Fruit fly (Drosophila melanogaster) whole organism, embryonic: ENCODE measurements around the gene CG31871.
A peak's percentile ranks its signal among the peaks of the same experiment; 100 is the strongest.

Experiments
- Aef1 ChIP-seq: fragments of 200-800 bp; sonication (Bioruptor generic); IDR thresholded peaks from 3 replicates; pipeline ENCODE4 v1.3.6; 2022; ENCODE audit warnings: missing biosample characterization, missing genetic modification characterization
- Asciz ChIP-seq: fragments of 200-800 bp; sonication (Bioruptor generic); optimal IDR thresholded peaks from 2 replicates; lab custom pipeline; 2017; ENCODE audit warnings: missing biosample characterization, mild to moderate bottlenecking, missing genetic modification characterization, missing genetic modification reagents
- Atf6 ChIP-seq: fragments of 200-800 bp; sonication (Bioruptor generic); IDR thresholded peaks from 2 replicates; pipeline ENCODE4 v1.3.6; 2022; ENCODE audit warnings: missing biosample characterization, missing genetic modification characterization
- CG11696 ChIP-seq: fragments of 200-800 bp; sonication (Bioruptor generic); IDR thresholded peaks from 2 replicates; pipeline ENCODE4 v1.3.6; 2022; ENCODE audit warnings: missing biosample characterization, missing genetic modification characterization
- CG1529 ChIP-seq: fragments of 200-800 bp; sonication (Bioruptor generic); optimal IDR thresholded peaks from 3 replicates; lab custom pipeline; 2018; ENCODE audit warnings: missing biosample characterization, missing genetic modification characterization
- CG17361 ChIP-seq: fragments of 200-800 bp; sonication (Bioruptor generic); IDR thresholded peaks from 3 replicates; pipeline ENCODE4 v1.3.6; 2022; ENCODE audit warnings: missing biosample characterization, missing genetic modification characterization
- CG18011 ChIP-seq: fragments of 200-800 bp; sonication (Bioruptor generic); optimal IDR thresholded peaks from 2 replicates; lab custom pipeline; 2017; ENCODE audit warnings: missing biosample characterization, missing genetic modification characterization, mild to moderate bottlenecking, moderate library complexity, missing genotype
- CG2120 ChIP-seq: fragments of 200-800 bp; sonication (Bioruptor generic); optimal IDR thresholded peaks from 3 replicates; lab custom pipeline; 2016; ENCODE audit warnings: missing biosample characterization, missing genetic modification characterization
- CG2889 ChIP-seq: fragments of 200-800 bp; sonication (Bioruptor generic); IDR thresholded peaks from 3 replicates; pipeline ENCODE4 v1.3.6; 2022; ENCODE audit warnings: missing biosample characterization, missing genetic modification characterization
- CG3847 ChIP-seq: fragments of 200-800 bp; sonication (Bioruptor generic); IDR thresholded peaks from 2 replicates; pipeline ENCODE4 v1.3.6; 2022; ENCODE audit warnings: missing biosample characterization, missing genetic modification characterization
- CG5180 ChIP-seq: fragments of 200-800 bp; sonication (Bioruptor generic); optimal IDR thresholded peaks from 3 replicates; lab custom pipeline; 2017; ENCODE audit warnings: missing biosample characterization, missing genetic modification characterization, mild to moderate bottlenecking, moderate library complexity, missing genetic modification reagents
- CG9797 ChIP-seq: fragments of 200-800 bp; sonication (Bioruptor generic); optimal IDR thresholded peaks from 3 replicates; lab custom pipeline; 2018; ENCODE audit warnings: missing biosample characterization, mild to moderate bottlenecking, missing genetic modification characterization
- CG9932 ChIP-seq: fragments of 200-800 bp; sonication (Bioruptor generic); IDR thresholded peaks from 2 replicates; pipeline ENCODE4 v1.3.6; 2022; ENCODE audit warnings: missing biosample characterization, missing genetic modification characterization
- CHES-1-like ChIP-seq: fragments of 200-800 bp; sonication (Bioruptor generic); optimal IDR thresholded peaks from 2 replicates; lab custom pipeline; 2016; ENCODE audit warnings: missing biosample characterization, missing genetic modification characterization
- CrebB ChIP-seq: fragments of 200-800 bp; sonication (Bioruptor generic); optimal IDR thresholded peaks from 3 replicates; lab custom pipeline; 2018; ENCODE audit warnings: missing biosample characterization, mild to moderate bottlenecking, missing genetic modification characterization
- D19A ChIP-seq: fragments of 200-800 bp; optimal IDR thresholded peaks from 3 replicates; lab custom pipeline; 2019; ENCODE audit warnings: missing biosample characterization, mild to moderate bottlenecking, missing genetic modification characterization, moderate library complexity
- Fer3 ChIP-seq: fragments of 200-800 bp; sonication (Bioruptor generic); optimal IDR thresholded peaks from 2 replicates; lab custom pipeline; 2018; ENCODE audit warnings: missing biosample characterization, mild to moderate bottlenecking, missing genetic modification characterization, moderate library complexity
- Hr3 ChIP-seq: fragments of 200-800 bp; sonication (Bioruptor generic); optimal IDR thresholded peaks from 3 replicates; lab custom pipeline; 2016; ENCODE audit warnings: missing biosample characterization, missing genetic modification characterization
- Hr39 ChIP-seq: fragments of >200 bp; optimal IDR thresholded peaks from 2 replicates; lab custom pipeline; 2017
- Hr51 ChIP-seq, 2 experiments: fragments of 200-800 bp; sonication (Bioruptor generic); optimal IDR thresholded peaks; 2 replicates in 1 of 2; 3 replicates in 1 of 2; lab custom pipeline; 2016 to 2018; ENCODE audit warnings: missing biosample characterization in 2 of 2, missing genetic modification characterization in 2 of 2, mild to moderate bottlenecking in 1 of 2, moderate library complexity in 1 of 2
- Med ChIP-seq: fragments of 200-800 bp; sonication (Bioruptor generic); peaks from one replicate; lab custom pipeline; 2016; ENCODE audit warnings: missing biosample characterization, missing genetic modification characterization, mild to moderate bottlenecking, inconsistent platforms, moderate library complexity
- Meics ChIP-seq: fragments of 200-800 bp; sonication (Bioruptor generic); optimal IDR thresholded peaks from 2 replicates; lab custom pipeline; 2017; ENCODE audit warnings: missing biosample characterization, mild to moderate bottlenecking, missing genetic modification characterization
- Rfx ChIP-seq: fragments of 200-800 bp; sonication (Bioruptor generic); IDR thresholded peaks from 2 replicates; pipeline ENCODE4 v1.3.6; 2022; ENCODE audit warnings: missing biosample characterization, missing genetic modification characterization
- Sin3A ChIP-seq: fragments of >200 bp; optimal IDR thresholded peaks from 2 replicates; lab custom pipeline; 2018
- Six4 ChIP-seq: fragments of 200-800 bp; sonication (Bioruptor generic); optimal IDR thresholded peaks from 2 replicates; lab custom pipeline; 2016; ENCODE audit warnings: missing biosample characterization, missing genetic modification characterization
- Stat92E ChIP-seq, 3 experiments: fragments of >200 bp in 2 of 3; fragments of 200-800 bp in 1 of 3; sonication (Bioruptor generic) in 1 of 3; optimal IDR thresholded peaks; 2 replicates each; lab custom pipeline; 2017 to 2019; ENCODE audit warnings: missing biosample characterization in 3 of 3, missing genetic modification characterization in 3 of 3, mild to moderate bottlenecking in 1 of 3, moderate library complexity in 1 of 3
- Trl ChIP-seq, 3 experiments: fragments of >200 bp in 2 of 3; fragments of 200-800 bp in 1 of 3; sonication (Bioruptor generic) in 1 of 3; optimal IDR thresholded peaks; 2 replicates in 1 of 3; 3 replicates in 2 of 3; lab custom pipeline; 2016 to 2017; ENCODE audit warnings: missing biosample characterization in 1 of 3, missing genetic modification characterization in 1 of 3
- al ChIP-seq: fragments of 200-800 bp; sonication (Bioruptor generic); IDR thresholded peaks from 2 replicates; pipeline ENCODE4 v1.3.6; 2022; ENCODE audit warnings: missing biosample characterization, missing genetic modification characterization
- ase ChIP-seq: fragments of 200-800 bp; sonication (Bioruptor generic); IDR thresholded peaks from 3 replicates; pipeline ENCODE4 v1.3.6; 2022; ENCODE audit warnings: missing biosample characterization, missing genetic modification characterization
- bab2 ChIP-seq: fragments of 200-800 bp; sonication (Bioruptor generic); optimal IDR thresholded peaks from 2 replicates; lab custom pipeline; 2016; ENCODE audit warnings: missing biosample characterization, missing genetic modification characterization
- cad ChIP-seq: fragments of >200 bp; optimal IDR thresholded peaks from 2 replicates; lab custom pipeline; 2017; ENCODE audit warnings: missing biosample characterization, missing genetic modification characterization
- caup ChIP-seq: fragments of 200-800 bp; sonication (Bioruptor generic); optimal IDR thresholded peaks from 3 replicates; lab custom pipeline; 2017; ENCODE audit warnings: missing biosample characterization, mild to moderate bottlenecking, missing genetic modification characterization, moderate library complexity; ENCODE audit not compliant: severe bottlenecking
- disco-r ChIP-seq: fragments of 200-800 bp; sonication (Bioruptor generic); optimal IDR thresholded peaks from 2 replicates; lab custom pipeline; 2016; ENCODE audit warnings: missing biosample characterization, missing genetic modification characterization
- dmrt99B ChIP-seq: fragments of 200-800 bp; sonication (Bioruptor generic); optimal IDR thresholded peaks from 2 replicates; lab custom pipeline; 2018; ENCODE audit warnings: missing biosample characterization, mild to moderate bottlenecking, missing genetic modification characterization, moderate library complexity
- esg ChIP-seq: fragments of 200-800 bp; sonication (Bioruptor generic); conservative IDR thresholded peaks from 2 replicates; pipeline ENCODE4 v1.3.6; 2022; ENCODE audit warnings: missing biosample characterization, missing genetic modification characterization
- fd96Cb ChIP-seq: fragments of 200-800 bp; sonication (Bioruptor generic); optimal IDR thresholded peaks from 2 replicates; lab custom pipeline; 2018; ENCODE audit warnings: missing biosample characterization, mild to moderate bottlenecking, missing genetic modification characterization, moderate library complexity
- gem ChIP-seq: fragments of 200-800 bp; sonication (Bioruptor generic); optimal IDR thresholded peaks from 2 replicates; lab custom pipeline; 2019; ENCODE audit warnings: missing biosample characterization, mild to moderate bottlenecking, missing genetic modification characterization, moderate library complexity
- ind ChIP-seq: fragments of 200-800 bp; sonication (Bioruptor generic); optimal IDR thresholded peaks from 3 replicates; lab custom pipeline; 2016; ENCODE audit warnings: missing biosample characterization, missing genetic modification characterization
- kay ChIP-seq: fragments of 200-800 bp; sonication (Bioruptor generic); optimal IDR thresholded peaks from 2 replicates; lab custom pipeline; 2016; ENCODE audit warnings: missing biosample characterization, missing genetic modification characterization
- ken ChIP-seq: fragments of 200-800 bp; sonication (Bioruptor generic); IDR thresholded peaks from 3 replicates; pipeline ENCODE4 v1.3.6; 2022; ENCODE audit warnings: missing biosample characterization, missing genetic modification characterization
- lab ChIP-seq: fragments of 200-800 bp; sonication (Bioruptor generic); optimal IDR thresholded peaks from 3 replicates; lab custom pipeline; 2017; ENCODE audit warnings: missing biosample characterization, missing genetic modification characterization, mild to moderate bottlenecking, moderate library complexity, missing genetic modification reagents
- onecut ChIP-seq: fragments of 200-800 bp; sonication (Bioruptor generic); IDR thresholded peaks from 2 replicates; pipeline ENCODE4 v1.3.6; 2022; ENCODE audit warnings: missing biosample characterization, missing genetic modification characterization
- p53 ChIP-seq: fragments of 200-800 bp; sonication (Bioruptor generic); optimal IDR thresholded peaks from 2 replicates; lab custom pipeline; 2016; ENCODE audit warnings: missing biosample characterization, missing genetic modification characterization
- pum ChIP-seq: fragments of 200-800 bp; sonication (Bioruptor generic); optimal IDR thresholded peaks from 2 replicates; lab custom pipeline; 2016; ENCODE audit warnings: missing biosample characterization, missing genetic modification characterization
- pzg ChIP-seq: fragments of 200-800 bp; sonication (Bioruptor generic); optimal IDR thresholded peaks from 3 replicates; lab custom pipeline; 2018; ENCODE audit warnings: missing biosample characterization, mild to moderate bottlenecking, missing genetic modification characterization, moderate library complexity
- ranshi ChIP-seq: fragments of 200-800 bp; sonication (Bioruptor generic); IDR thresholded peaks from 2 replicates; pipeline ENCODE4 v1.3.6; 2022; ENCODE audit warnings: missing biosample characterization, missing genetic modification characterization
- sd ChIP-seq: fragments of 200-800 bp; sonication (Bioruptor generic); optimal IDR thresholded peaks from 3 replicates; lab custom pipeline; 2018; ENCODE audit warnings: missing biosample characterization, mild to moderate bottlenecking, missing genetic modification characterization, moderate library complexity
- sens ChIP-seq: fragments of 200-800 bp; sonication (Bioruptor generic); peaks from one replicate; lab custom pipeline; 2016; ENCODE audit warnings: missing biosample characterization, missing genetic modification characterization
- sisA ChIP-seq: fragments of 200-800 bp; sonication (Bioruptor generic); IDR thresholded peaks from 2 replicates; pipeline ENCODE4 v1.3.6; 2022; ENCODE audit warnings: missing biosample characterization, missing genetic modification characterization
- slp2 ChIP-seq: fragments of 200-800 bp; sonication (Bioruptor generic); optimal IDR thresholded peaks from 2 replicates; lab custom pipeline; 2016; ENCODE audit warnings: missing biosample characterization, missing genetic modification characterization
- unc-4 ChIP-seq: fragments of 200-800 bp; sonication (Bioruptor generic); IDR thresholded peaks from 2 replicates; pipeline ENCODE4 v1.3.6; 2022; ENCODE audit warnings: missing biosample characterization, missing genetic modification characterization; ENCODE audit not compliant: partially characterized antibody

The CG31871 gene

DNA sequence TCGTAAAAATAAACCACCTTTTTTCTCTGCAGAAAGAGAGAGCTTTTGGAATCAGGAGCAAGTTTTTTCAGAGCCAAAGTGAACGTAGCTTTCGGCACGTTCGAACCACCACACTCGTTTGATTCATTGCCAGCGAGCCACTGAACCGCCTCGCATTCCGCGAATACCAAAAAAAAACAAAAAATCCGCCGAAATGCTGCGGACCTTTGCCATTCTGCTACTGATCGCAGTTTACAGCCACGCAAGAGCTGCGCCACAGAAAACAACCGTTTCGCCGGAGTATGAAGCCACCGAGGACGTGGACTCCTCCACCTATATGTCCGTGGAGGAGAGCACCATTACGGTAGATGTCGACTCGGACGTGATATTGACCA lies 15.8 kb downstream of the CG31871 start:
- peak; percentile 47 for TF ChIP-seq CG5180 (GFP tag; lab: Kevin White, UChicago)
- TF ChIP-seq sd (tag; lab: Kevin White, UChicago), result peak; percentile 92
- TF ChIP-seq CHES-1-like, result no peak
- 0 out of 3 replicates have a peak, but pooled peaks have one; percentile 0 for TF ChIP-seq Aef1 (GFP tag; lab: Robert Waterston, UW)
- no peak for TF ChIP-seq Sin3A (lab: Kevin White, UChicago)
- TF ChIP-seq CG1529, result no peak
- peak; percentile 28 for TF ChIP-seq sens (GFP tag; lab: Kevin White, UChicago)
- peak in 1 of 2 experiments; percentile 7 for TF ChIP-seq Trl (optimal IDR thresholded peaks at IDR 0.05; lab: Kevin White, UChicago)
- TF ChIP-seq Trl (GFP tag; optimal IDR thresholded peaks at IDR 0.05; lab: Kevin White, UChicago), result no peak
- TF ChIP-seq ken, result 0 out of 3 replicates have a peak, but pooled peaks have one; percentile 33
- TF ChIP-seq Stat92E (GFP tag; optimal IDR thresholded peaks at IDR 0.05; lab: Kevin White, UChicago), result no peak

DNA sequence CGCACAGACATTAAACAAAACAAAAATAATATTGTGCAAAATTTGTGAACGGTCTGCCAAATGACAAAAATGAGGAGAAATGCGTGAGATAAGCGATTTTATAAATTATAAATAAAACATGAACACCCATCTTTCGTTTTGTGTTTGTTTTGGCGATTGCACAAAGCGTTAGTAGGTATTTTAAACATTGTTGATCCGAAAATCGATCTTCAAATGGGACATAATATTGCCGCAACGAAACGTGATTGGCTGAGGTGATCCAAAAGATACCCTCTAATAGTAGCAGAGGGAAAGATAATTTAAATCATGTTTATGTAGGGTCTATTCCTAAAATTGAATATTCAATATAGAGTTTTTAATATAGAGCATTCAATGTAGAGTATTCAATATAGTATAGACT lies 17.7 kb downstream of the CG31871 start:
- TF ChIP-seq dmrt99B, result peak; percentile 12
- peak; percentile 16 for TF ChIP-seq D19A (tag; lab: Kevin White, UChicago)
- no peak for TF ChIP-seq lab
- TF ChIP-seq CG3847 (GFP tag; lab: Robert Waterston, UW), result no peak
- peak; percentile 22; the same call in 1 of the 2 replicates for TF ChIP-seq Rfx
- no peak for TF ChIP-seq CrebB
- TF ChIP-seq Hr51 (GFP tag; optimal IDR thresholded peaks at IDR 0.05; lab: Kevin White, UChicago), result peak in 1 of 2 experiments; percentile 20
- no peak for TF ChIP-seq CG2889 (GFP tag; lab: Robert Waterston, UW)
- peak; percentile 15; the same call in 1 of the 2 replicates for TF ChIP-seq Atf6 (GFP tag; lab: Robert Waterston, UW)
- peak; percentile 47; the same call in 1 of the 2 replicates for TF ChIP-seq CG9932 (GFP tag; lab: Robert Waterston, UW)
- no peak for TF ChIP-seq slp2 (GFP tag; lab: Kevin White, UChicago)
- TF ChIP-seq CG17361, result no peak
- 0 out of 2 replicates have a peak, but pooled peaks have one; percentile 10 for TF ChIP-seq sisA
- no peak for TF ChIP-seq Hr3
- TF ChIP-seq CG9797 (GFP tag; lab: Kevin White, UChicago), result no peak
- no peak for TF ChIP-seq Hr39 (lab: Kevin White, UChicago)
- TF ChIP-seq Asciz, result no peak
- no peak for TF ChIP-seq pum (GFP tag; lab: Kevin White, UChicago)
- no peak for TF ChIP-seq caup (GFP tag; lab: Kevin White, UChicago)
- peak; percentile 15 for TF ChIP-seq CG2120 (GFP tag; lab: Kevin White, UChicago)
- no peak for TF ChIP-seq fd96Cb
- TF ChIP-seq esg, result no peak
- TF ChIP-seq unc-4, result no peak
- TF ChIP-seq ranshi, result no peak
- 0 out of 2 replicates have a peak, but pooled peaks have one; percentile 15 for TF ChIP-seq al (GFP tag; lab: Robert Waterston, UW)
- TF ChIP-seq bab2 (GFP tag; lab: Kevin White, UChicago), result no peak
- no peak for TF ChIP-seq pzg
- no peak for TF ChIP-seq Fer3 (tag; lab: Kevin White, UChicago)
- peak; percentile 6 for TF ChIP-seq kay (GFP tag; lab: Kevin White, UChicago)
- TF ChIP-seq CG18011 (GFP tag; lab: Kevin White, UChicago), result no peak
- no peak for TF ChIP-seq Six4 (GFP tag; lab: Kevin White, UChicago)
- TF ChIP-seq p53 (GFP tag; lab: Kevin White, UChicago), result no peak
- peak; percentile 74 for TF ChIP-seq Med (GFP tag; lab: Kevin White, UChicago)
- TF ChIP-seq gem (tag; lab: Kevin White, UChicago), result peak; percentile 17
- TF ChIP-seq disco-r (GFP tag; lab: Kevin White, UChicago), result no peak
- no peak for TF ChIP-seq ind
- TF ChIP-seq ase, result no peak
- no peak for TF ChIP-seq onecut
- no peak for TF ChIP-seq CG11696 (GFP tag; lab: Robert Waterston, UW)
- no peak for TF ChIP-seq cad (GFP tag; lab: Kevin White, UChicago)
- TF ChIP-seq Meics (GFP tag; lab: Kevin White, UChicago), result peak; percentile 5
